Worm (Caenorhabditis elegans) whole organism, early embryonic: ENCODE results near the gene dhhc-9.

Source experiments
- ama-1 ChIP-seq: fragments of 150-350 bp; optimal IDR thresholded peaks from 2 replicates; lab custom pipeline; 2014
- hmg-4 ChIP-seq: fragments of 200-800 bp; sonication (Bioruptor generic); optimal IDR thresholded peaks from 2 replicates; lab custom pipeline; 2018; ENCODE audit warnings: mild to moderate bottlenecking, missing genetic modification characterization, missing compliant biosample characterization
- scrt-1 ChIP-seq: fragments of 200-800 bp; sonication (Bioruptor generic); IDR thresholded peaks from 2 replicates; pipeline ENCODE4 v1.3.6; 2022; ENCODE audit warnings: missing genetic modification characterization, missing compliant biosample characterization
- tbx-11 ChIP-seq: fragments of 200-800 bp; sonication (Bioruptor generic); IDR thresholded peaks from 2 replicates; pipeline ENCODE4 v1.3.6; 2022; ENCODE audit warnings: missing genetic modification characterization, missing compliant biosample characterization

DNA sequence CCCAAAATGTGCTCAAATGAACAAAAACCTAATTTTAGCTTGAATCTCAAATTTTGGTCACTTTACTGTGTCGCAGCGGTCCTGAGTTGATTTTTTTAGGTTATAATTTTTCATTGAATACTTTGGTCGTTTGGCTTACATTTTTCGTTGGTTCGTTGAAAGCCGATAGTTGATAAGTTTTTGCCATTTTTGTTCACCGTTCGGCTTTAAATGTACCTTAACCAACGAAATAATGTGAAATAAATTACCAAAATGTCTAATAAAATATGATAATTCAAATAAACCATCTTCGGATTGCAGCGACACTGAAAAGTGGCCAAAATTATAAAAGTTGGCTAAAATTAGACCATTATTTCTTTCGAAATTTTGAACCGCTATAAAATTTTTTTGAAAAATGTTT, 28.5 kb upstream of the dhhc-9 start:
- TF ChIP-seq tbx-11 (GFP tag; lab: Robert Waterston, UW) (no peak), scrt-1 (no peak), ama-1 (lab: Kevin White, UChicago) (no peak), hmg-4 (no peak)
